Fruit fly (Drosophila melanogaster): ENCODE results near the gene CG5866.

The CG5866 gene

dm6 chr3R:17394318-17395188, 21.0 kb upstream of the CG5866 start, which contains the start of gene CREG (continued):
- TF ChIP-seq CG12744 (GFP tag; optimal IDR thresholded peaks at IDR 0.05): no peak
- TF ChIP-seq lilli (GFP tag; optimal IDR thresholded peaks at IDR 0.05): peak; percentile 17
- TF ChIP-seq CG3847 (GFP tag; IDR thresholded peaks at IDR 0.05): no peak
- TF ChIP-seq ranshi (GFP tag; IDR thresholded peaks at IDR 0.05): no peak
- TF ChIP-seq Rfx (GFP tag; IDR thresholded peaks at IDR 0.05): 0 out of 2 replicates have a peak, but pooled peaks have one; percentile 4
- TF ChIP-seq Oli (tag; optimal IDR thresholded peaks at IDR 0.05): peak; percentile 16
- peak; percentile 32 for TF ChIP-seq YL-1 (GFP tag; optimal IDR thresholded peaks at IDR 0.05)
- no peak for TF ChIP-seq CG17328 (GFP tag; IDR thresholded peaks at IDR 0.05)
- TF ChIP-seq TFAM (GFP tag; optimal IDR thresholded peaks at IDR 0.05): no peak
- TF ChIP-seq sens-2 (GFP tag; IDR thresholded peaks at IDR 0.05): no peak
- no peak for TF ChIP-seq B-H2 (GFP tag; optimal IDR thresholded peaks at IDR 0.05)
- TF ChIP-seq gro (GFP tag; optimal IDR thresholded peaks at IDR 0.05): no peak
- no peak for TF ChIP-seq CG3995 (GFP tag; optimal IDR thresholded peaks at IDR 0.05)
- no peak for TF ChIP-seq Hmx (GFP tag; optimal IDR thresholded peaks at IDR 0.05)
- TF ChIP-seq Sox102F (GFP tag; optimal IDR thresholded peaks at IDR 0.05): peak; percentile 24
- peak; percentile 47 for TF ChIP-seq CG9437 (GFP tag; optimal IDR thresholded peaks at IDR 0.05)
- no peak for TF ChIP-seq wek (GFP tag; optimal IDR thresholded peaks at IDR 0.05)
- no peak for TF ChIP-seq da (GFP tag; optimal IDR thresholded peaks at IDR 0.05)
- no peak for TF ChIP-seq luna (GFP tag; optimal IDR thresholded peaks at IDR 0.05)
- no peak for TF ChIP-seq dmrt11E (tag; optimal IDR thresholded peaks at IDR 0.05)
- TF ChIP-seq Max (GFP tag; optimal IDR thresholded peaks at IDR 0.05): peak; percentile 8
- no peak for TF ChIP-seq nerfin-2 (GFP tag; IDR thresholded peaks at IDR 0.05; ENCODE audit: partially characterized antibody)
- TF ChIP-seq CG15514 (GFP tag; optimal IDR thresholded peaks at IDR 0.05): no peak
- TF ChIP-seq fd96Cb (tag; optimal IDR thresholded peaks at IDR 0.05): peak; percentile 13
- TF ChIP-seq inv (GFP tag; IDR thresholded peaks at IDR 0.05; ENCODE audit: partially characterized antibody): no peak
- TF ChIP-seq hth (optimal IDR thresholded peaks at IDR 0.05): no peak
- no peak for TF ChIP-seq vfl (GFP tag; optimal IDR thresholded peaks at IDR 0.05)
- TF ChIP-seq CG1529 (GFP tag; optimal IDR thresholded peaks at IDR 0.05): no peak
- TF ChIP-seq MESR4 (GFP tag; optimal IDR thresholded peaks at IDR 0.05): no peak
- peak; percentile 14 for TF ChIP-seq CG17385 (GFP tag; optimal IDR thresholded peaks at IDR 0.05)
- peak; percentile 20 for TF ChIP-seq CG12659 (GFP tag; optimal IDR thresholded peaks at IDR 0.05)
- TF ChIP-seq NC2α (GFP tag; optimal IDR thresholded peaks at IDR 0.05): no peak
- no peak for TF ChIP-seq CG42726 (GFP tag; IDR thresholded peaks at IDR 0.05; ENCODE audit: partially characterized antibody)
- TF ChIP-seq CoRest (tag; optimal IDR thresholded peaks at IDR 0.05): peak; percentile 45
- no peak for TF ChIP-seq rib (GFP tag; IDR thresholded peaks at IDR 0.05)
- TF ChIP-seq eve (GFP tag; optimal IDR thresholded peaks at IDR 0.05): peak in 1 of 2 experiments; percentile 13
- TF ChIP-seq sc (optimal IDR thresholded peaks at IDR 0.05): no peak
- TF ChIP-seq sc (GFP tag; optimal IDR thresholded peaks at IDR 0.05): peak; percentile 35
- no peak for TF ChIP-seq vnd (GFP tag; IDR thresholded peaks at IDR 0.05; ENCODE audit: partially characterized antibody)
- no peak for TF ChIP-seq H2.0 (GFP tag; IDR thresholded peaks at IDR 0.05)
- no peak for TF ChIP-seq chinmo (GFP tag; IDR thresholded peaks at IDR 0.05; ENCODE audit: partially characterized antibody)
- no peak for TF ChIP-seq pfk (GFP tag; optimal IDR thresholded peaks at IDR 0.05)
- TF ChIP-seq CG8478 (optimal IDR thresholded peaks at IDR 0.05): no peak
- TF ChIP-seq klu (GFP tag; IDR thresholded peaks at IDR 0.05): no peak
- TF ChIP-seq nau (GFP tag; optimal IDR thresholded peaks at IDR 0.05): peak; percentile 21
- TF ChIP-seq CG11398 (GFP tag; optimal IDR thresholded peaks at IDR 0.05): no peak
- TF ChIP-seq Dref (GFP tag; IDR thresholded peaks at IDR 0.05): no peak
- no peak for TF ChIP-seq schlank (tag; optimal IDR thresholded peaks at IDR 0.05)
- TF ChIP-seq kay (GFP tag; optimal IDR thresholded peaks at IDR 0.05): no peak
- 0 out of 2 replicates have a peak, but pooled peaks have one; percentile 11 for TF ChIP-seq CG9932 (GFP tag; IDR thresholded peaks at IDR 0.05)
